Worm (Caenorhabditis elegans): ENCODE results near the gene F54D8.10.

ce11 chrIII:5092345-5092744, 2.3 kb upstream of the F54D8.10 start:
- no peak for TF ChIP-seq him-1 (tag; optimal IDR thresholded peaks at IDR 0.05)
- no peak for TF ChIP-seq dao-5 (tag; optimal IDR thresholded peaks at IDR 0.05)
- TF ChIP-seq W03F9.2 (tag; optimal IDR thresholded peaks at IDR 0.05): no peak
